Fruit fly (Drosophila melanogaster) whole organism, pupa: ENCODE results near the gene Ser7.

Experiments
- CG10348 ChIP-seq: fragments of 200-800 bp; sonication (Bioruptor generic); IDR thresholded peaks from 2 replicates; pipeline ENCODE4 v1.3.6; 2022; ENCODE audit warnings: missing biosample characterization, missing genetic modification characterization
- CG15710 ChIP-seq: fragments of 200-800 bp; sonication (Bioruptor generic); optimal IDR thresholded peaks from 2 replicates; lab custom pipeline; 2018; ENCODE audit warnings: missing biosample characterization, mild to moderate bottlenecking, missing genetic modification characterization, moderate library complexity
- CG8159 ChIP-seq: fragments of 200-800 bp; sonication (Bioruptor generic); optimal IDR thresholded peaks from 3 replicates; lab custom pipeline; 2018; ENCODE audit warnings: missing biosample characterization, mild to moderate bottlenecking, missing genetic modification characterization, moderate library complexity
- CG8301 ChIP-seq: fragments of 200-800 bp; sonication (Bioruptor generic); optimal IDR thresholded peaks from 2 replicates; lab custom pipeline; 2018; ENCODE audit warnings: missing biosample characterization, mild to moderate bottlenecking, missing genetic modification characterization
- CG9948 ChIP-seq: fragments of 200-800 bp; sonication (Bioruptor generic); optimal IDR thresholded peaks from 2 replicates; lab custom pipeline; 2018; ENCODE audit warnings: missing biosample characterization, mild to moderate bottlenecking, missing genetic modification characterization, moderate library complexity
- EcR ChIP-seq: fragments of 200-800 bp; sonication (Bioruptor generic); optimal IDR thresholded peaks from 3 replicates; lab custom pipeline; 2019; ENCODE audit warnings: missing biosample characterization, missing genetic modification characterization, mild to moderate bottlenecking, moderate library complexity, missing genetic modification reagents
- Pif1A ChIP-seq: fragments of 200-800 bp; sonication (Bioruptor generic); optimal IDR thresholded peaks from 3 replicates; lab custom pipeline; 2016; ENCODE audit warnings: missing biosample characterization, missing genetic modification characterization
- Snoo ChIP-seq: fragments of 200-800 bp; sonication (Bioruptor generic); optimal IDR thresholded peaks from 3 replicates; lab custom pipeline; 2017; ENCODE audit warnings: missing biosample characterization, mild to moderate bottlenecking, missing genetic modification characterization, inconsistent platforms
- fd96Ca ChIP-seq: fragments of 200-800 bp; sonication (Bioruptor generic); IDR thresholded peaks from 3 replicates; pipeline ENCODE4 v1.3.6; 2022; ENCODE audit warnings: missing biosample characterization, missing genetic modification characterization
- rn ChIP-seq: fragments of 200-800 bp; sonication (Bioruptor generic); IDR thresholded peaks from 2 replicates; pipeline ENCODE4 v1.3.6; 2022; ENCODE audit warnings: missing biosample characterization, missing genetic modification characterization

DNA sequence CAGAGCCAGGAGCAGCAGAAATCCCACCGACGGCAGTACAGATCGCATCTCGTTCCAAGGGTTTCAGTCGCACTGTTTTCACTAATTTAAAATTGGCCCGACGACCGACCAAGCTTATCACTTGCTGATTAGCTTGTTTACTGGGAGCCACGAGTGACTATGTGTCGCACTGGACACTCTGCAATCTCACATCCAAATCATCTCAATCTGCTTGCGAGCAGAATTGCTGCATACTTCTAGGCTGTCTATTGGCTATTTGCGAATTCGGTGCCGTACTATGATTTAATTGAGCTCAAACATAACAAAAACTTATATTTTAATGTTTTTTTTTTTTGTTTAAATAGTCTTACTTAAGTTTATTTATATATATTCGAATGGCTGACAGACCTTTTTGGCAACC lies 8.9 kb downstream of the Ser7 start, which contains the start of gene CG32695:
- TF ChIP-seq Pif1A (no peak), rn (no peak), CG9948 (tag; lab: Kevin White, UChicago) (no peak), EcR (GFP tag; lab: Kevin White, UChicago) (no peak), Snoo (tag; lab: Kevin White, UChicago) (no peak), fd96Ca (GFP tag; lab: Robert Waterston, UW) (no peak), CG15710 (tag; lab: Kevin White, UChicago) (no peak), CG8159 (tag; lab: Kevin White, UChicago) (no peak), CG10348 (GFP tag; lab: Robert Waterston, UW) (no peak), CG8301 (tag; lab: Kevin White, UChicago) (no peak)
